Worm (Caenorhabditis elegans): Measurements from ENCODE around the gene hsp-25.

hsp-25 gene

DNA sequence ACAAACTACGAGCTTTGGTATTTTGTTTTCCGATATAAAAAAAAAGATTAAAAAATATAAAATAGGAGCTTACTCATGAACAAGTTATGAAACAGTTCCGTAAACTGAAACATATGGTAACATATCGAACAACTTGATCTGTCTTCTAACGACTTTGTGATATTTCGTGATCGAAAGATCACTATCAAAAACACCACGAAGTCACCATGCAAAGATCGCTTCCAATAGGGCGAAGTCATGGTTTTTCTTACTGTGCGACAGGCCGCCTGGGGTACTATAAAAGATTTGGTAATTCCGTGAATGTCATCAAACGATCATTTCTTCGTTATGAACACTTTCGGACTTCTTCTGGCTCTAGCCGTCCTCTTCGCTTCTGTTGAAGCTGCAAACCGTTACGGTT lies 43.2 kb upstream of the hsp-25 start, which contains the start of gene C45B2.3:
Gene C45B2.3 (plus strand): TSS at position 301 of the 400 bp plus-strand sequence.
- TF ChIP-seq lin-15B (tag; optimal IDR thresholded peaks at IDR 0.05) (no peak), egl-27 (tag; optimal IDR thresholded peaks at IDR 0.05) (no peak), hmg-11 (tag; optimal IDR thresholded peaks at IDR 0.05) (no peak), ceh-28 (tag; optimal IDR thresholded peaks at IDR 0.05) (no peak)

ce11 chrX:6081793-6082192 lies 42.3 kb upstream of the hsp-25 start:
- TF ChIP-seq unc-62 (GFP tag; optimal IDR thresholded peaks at IDR 0.05) (no peak), mml-1 (tag; optimal IDR thresholded peaks at IDR 0.05) (no peak), pha-4 (tag; optimal IDR thresholded peaks at IDR 0.05) (no peak), nhr-23 (tag; optimal IDR thresholded peaks at IDR 0.05) (peak; percentile 47), elt-3 (tag; optimal IDR thresholded peaks at IDR 0.05) (peak in 1 of 3 experiments; percentile 7), ceh-9 (tag; optimal IDR thresholded peaks at IDR 0.05) (no peak), elt-2 (tag; optimal IDR thresholded peaks at IDR 0.05) (peak; percentile 34), fkh-10 (GFP tag; optimal IDR thresholded peaks at IDR 0.05) (no peak), nhr-25 (tag; optimal IDR thresholded peaks at IDR 0.05) (no peak), nhr-12 (tag; optimal IDR thresholded peaks at IDR 0.05) (no peak), hmg-11 (tag; optimal IDR thresholded peaks at IDR 0.05) (no peak), ceh-28 (tag; optimal IDR thresholded peaks at IDR 0.05) (peak; percentile 14), lin-15B (tag; optimal IDR thresholded peaks at IDR 0.05) (no peak), pqm-1 (tag; optimal IDR thresholded peaks at IDR 0.05) (no peak)

DNA sequence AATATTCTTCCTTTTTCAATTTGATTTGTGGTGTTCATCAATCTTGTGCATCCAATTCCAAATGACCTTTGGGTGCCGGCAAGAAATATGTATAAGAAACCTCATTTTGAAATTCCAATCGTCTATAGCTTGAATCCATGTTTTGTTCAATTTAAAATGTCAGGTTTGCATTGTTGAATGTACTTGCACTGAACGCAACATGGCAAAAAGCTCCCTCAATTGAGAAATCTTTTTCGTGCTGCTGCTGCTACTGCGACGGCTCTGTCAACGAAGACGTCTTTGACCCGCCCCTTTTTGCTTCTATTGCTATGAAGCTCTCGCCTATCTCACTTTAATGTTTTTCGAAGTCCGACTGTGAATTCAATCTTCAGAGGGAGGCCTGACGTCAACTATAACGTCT lies 35.8 kb upstream of the hsp-25 start, which contains the start of gene lgc-58:
Gene lgc-58 (plus strand): TSS at position 301 of the 400 bp plus-strand sequence.
- no peak for TF ChIP-seq pqm-1 (tag; optimal IDR thresholded peaks at IDR 0.05)
- no peak for TF ChIP-seq mdl-1 (tag; optimal IDR thresholded peaks at IDR 0.05)
- TF ChIP-seq egl-5 (tag; optimal IDR thresholded peaks at IDR 0.05): no peak
- no peak for TF ChIP-seq R02D3.7 (tag; optimal IDR thresholded peaks at IDR 0.05)
- TF ChIP-seq elt-3 (tag; optimal IDR thresholded peaks at IDR 0.05): no peak
- no peak for TF ChIP-seq elt-1 (tag; optimal IDR thresholded peaks at IDR 0.05)
- TF ChIP-seq nhr-43 (tag; optimal IDR thresholded peaks at IDR 0.05; ENCODE audit: poor library complexity, severe bottlenecking): no peak
- no peak for TF ChIP-seq eor-1 (tag; optimal IDR thresholded peaks at IDR 0.05)

ce11 chrX:6066618-6067017 lies 27.2 kb upstream of the hsp-25 start:
- TF ChIP-seq ama-1 (optimal IDR thresholded peaks at IDR 0.05): no peak
- no peak for TF ChIP-seq daf-12 (tag; optimal IDR thresholded peaks at IDR 0.05)
- peak; percentile 79 for TF ChIP-seq nhr-23 (tag; optimal IDR thresholded peaks at IDR 0.05)
- no peak for TF ChIP-seq ZK546.5 (tag; optimal IDR thresholded peaks at IDR 0.05)

DNA sequence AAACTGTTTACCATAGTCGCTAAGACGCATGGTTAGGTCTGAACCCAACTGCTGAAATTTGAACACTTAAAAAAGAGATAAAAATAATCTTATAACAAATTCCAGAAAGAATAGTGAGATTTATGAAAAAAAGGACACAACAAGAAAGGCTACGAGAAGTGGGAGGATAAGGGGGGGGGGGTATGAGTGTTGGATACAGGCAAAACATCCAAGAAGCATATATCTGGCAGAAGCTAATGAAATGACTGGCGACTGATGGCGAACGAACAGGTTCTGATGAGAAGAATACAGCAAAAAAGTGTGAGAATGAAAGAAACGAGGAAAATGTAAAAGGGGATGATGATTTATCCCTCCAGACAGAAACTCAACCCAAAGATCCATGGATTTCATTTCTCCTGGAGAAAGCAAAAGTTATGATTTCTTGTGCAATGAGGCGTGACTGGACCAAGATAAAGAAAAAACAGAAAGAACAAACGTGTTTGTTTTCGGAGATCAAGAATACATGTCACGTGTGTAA lies 26.6 kb upstream of the hsp-25 start, which contains the start of gene ptr-4:
Gene ptr-4 (minus strand): TSS at position 51 of the 517 bp plus-strand sequence.
- TF ChIP-seq fkh-2 (tag; optimal IDR thresholded peaks at IDR 0.05) (no peak), nhr-25 (tag; optimal IDR thresholded peaks at IDR 0.05) (peak; percentile 13), nhr-237 (tag; optimal IDR thresholded peaks at IDR 0.05) (no peak)

DNA sequence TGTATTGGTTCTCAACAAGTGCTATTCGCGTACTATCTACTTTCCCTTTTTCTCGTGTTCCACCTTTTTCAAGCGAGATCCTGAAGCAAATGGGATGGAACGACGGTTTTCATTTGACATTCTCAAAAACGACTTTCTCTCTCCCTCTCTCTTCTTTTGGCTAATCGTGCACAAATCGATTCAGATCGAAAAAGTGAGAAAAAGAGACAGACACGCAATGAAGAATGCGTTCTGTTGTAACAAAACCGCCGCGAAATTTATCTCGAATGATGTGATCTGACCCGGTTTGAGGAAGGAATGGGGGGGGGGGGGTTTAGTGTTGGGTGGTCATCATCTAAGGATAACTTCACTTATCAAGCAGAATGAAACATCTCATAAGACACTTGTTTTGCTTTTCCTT lies 24.9 kb upstream of the hsp-25 start:
- TF ChIP-seq nhr-25 (tag; optimal IDR thresholded peaks at IDR 0.05): peak; percentile 50
- TF ChIP-seq nhr-23 (tag; optimal IDR thresholded peaks at IDR 0.05): peak; percentile 63
- no peak for TF ChIP-seq aly-2 (tag; optimal IDR thresholded peaks at IDR 0.05)
- TF ChIP-seq egl-5 (tag; optimal IDR thresholded peaks at IDR 0.05): no peak
- TF ChIP-seq ceh-16 (tag; optimal IDR thresholded peaks at IDR 0.05): no peak
- no peak for TF ChIP-seq R02D3.7 (tag; optimal IDR thresholded peaks at IDR 0.05)
- TF ChIP-seq ama-1 (optimal IDR thresholded peaks at IDR 0.05): no peak

ce11 chrX:6059163-6059782 lies 19.8 kb upstream of the hsp-25 start:
- no peak for TF ChIP-seq R02D3.7 (tag; optimal IDR thresholded peaks at IDR 0.05)
- TF ChIP-seq elt-2 (tag; optimal IDR thresholded peaks at IDR 0.05): peak; percentile 98
- TF ChIP-seq pqm-1 (tag; optimal IDR thresholded peaks at IDR 0.05): peak; percentile 55
- TF ChIP-seq jun-1 (tag; optimal IDR thresholded peaks at IDR 0.05): peak; percentile 15
- no peak for TF ChIP-seq ceh-9 (tag; optimal IDR thresholded peaks at IDR 0.05)
- peak; percentile 2 for TF ChIP-seq skn-1 (tag; optimal IDR thresholded peaks at IDR 0.05)

All from whole organism, L3 larva.